Fruit fly (Drosophila melanogaster) whole organism, embryonic: Measurements from ENCODE around the gene Pcif1.

ENCODE experiments used
- Abd-B ChIP-seq: fragments of 200-800 bp; sonication (Bioruptor generic); optimal IDR thresholded peaks from 2 replicates; lab custom pipeline; 2018; ENCODE audit warnings: missing biosample characterization, mild to moderate bottlenecking, missing genetic modification characterization, moderate library complexity
- BtbVII ChIP-seq: fragments of 200-800 bp; sonication (Bioruptor generic); optimal IDR thresholded peaks from 3 replicates; lab custom pipeline; 2017; ENCODE audit warnings: missing biosample characterization, mild to moderate bottlenecking, missing genetic modification characterization
- CG10267 ChIP-seq: fragments of 200-800 bp; sonication (Bioruptor generic); optimal IDR thresholded peaks from 2 replicates; lab custom pipeline; 2018; ENCODE audit warnings: missing biosample characterization, mild to moderate bottlenecking, missing genetic modification characterization, moderate library complexity
- CG11456 ChIP-seq: fragments of 200-800 bp; sonication (Bioruptor generic); IDR thresholded peaks from 3 replicates; pipeline ENCODE4 v1.3.6; 2022; ENCODE audit warnings: missing biosample characterization, missing genetic modification characterization
- CG12391 ChIP-seq: fragments of 200-800 bp; sonication (Bioruptor generic); optimal IDR thresholded peaks from 3 replicates; lab custom pipeline; 2018; ENCODE audit warnings: missing biosample characterization, mild to moderate bottlenecking, missing genetic modification characterization, moderate library complexity
- CG14710 ChIP-seq: fragments of 200-800 bp; sonication (Bioruptor generic); optimal IDR thresholded peaks from 3 replicates; lab custom pipeline; 2019; ENCODE audit warnings: missing biosample characterization, mild to moderate bottlenecking, missing genetic modification characterization, moderate library complexity
- CG14965 ChIP-seq: fragments of 200-800 bp; sonication (Bioruptor generic); optimal IDR thresholded peaks from 2 replicates; lab custom pipeline; 2016; ENCODE audit warnings: missing biosample characterization, missing genetic modification characterization, borderline replicate concordance
- CG15011 ChIP-seq: fragments of 200-800 bp; sonication (Bioruptor generic); optimal IDR thresholded peaks from 3 replicates; lab custom pipeline; 2018; ENCODE audit warnings: missing biosample characterization, mild to moderate bottlenecking, missing genetic modification characterization
- CG1603 ChIP-seq: fragments of 200-800 bp; sonication (Bioruptor generic); optimal IDR thresholded peaks from 2 replicates; lab custom pipeline; 2019; ENCODE audit warnings: missing biosample characterization, mild to moderate bottlenecking, missing genetic modification characterization, moderate library complexity
- CG17186 ChIP-seq: fragments of 200-800 bp; sonication (Bioruptor generic); optimal IDR thresholded peaks from 3 replicates; lab custom pipeline; 2017; ENCODE audit warnings: missing biosample characterization, missing genetic modification reagents, missing genetic modification characterization
- CG2120 ChIP-seq: fragments of 200-800 bp; sonication (Bioruptor generic); optimal IDR thresholded peaks from 3 replicates; lab custom pipeline; 2016; ENCODE audit warnings: missing biosample characterization, missing genetic modification characterization
- CG34422 ChIP-seq: fragments of 200-800 bp; sonication (Bioruptor generic); IDR thresholded peaks from 3 replicates; pipeline ENCODE4 v1.3.6; 2022; ENCODE audit warnings: missing biosample characterization, missing genetic modification characterization
- CG4328 ChIP-seq: fragments of 200-800 bp; sonication (Bioruptor generic); optimal IDR thresholded peaks from 3 replicates; lab custom pipeline; 2017; ENCODE audit warnings: missing biosample characterization, missing genetic modification reagents, missing genetic modification characterization
- CG4707 ChIP-seq: fragments of 200-800 bp; sonication (Bioruptor generic); optimal IDR thresholded peaks from 2 replicates; lab custom pipeline; 2018; ENCODE audit warnings: missing biosample characterization, mild to moderate bottlenecking, missing genetic modification characterization, moderate library complexity
- CG4730 ChIP-seq: fragments of 200-800 bp; sonication (Bioruptor generic); IDR thresholded peaks from 2 replicates; pipeline ENCODE4 v1.3.6; 2022; ENCODE audit warnings: missing biosample characterization, missing genetic modification characterization
- CG7839 ChIP-seq: fragments of 200-800 bp; sonication (Bioruptor generic); optimal IDR thresholded peaks from 3 replicates; lab custom pipeline; 2018; ENCODE audit warnings: missing biosample characterization, mild to moderate bottlenecking, missing genetic modification characterization, moderate library complexity
- CG8924 ChIP-seq: fragments of 200-800 bp; optimal IDR thresholded peaks from 3 replicates; lab custom pipeline; 2019; ENCODE audit warnings: missing biosample characterization, mild to moderate bottlenecking, missing genetic modification characterization, moderate library complexity
- Chrac-16 ChIP-seq: fragments of 200-800 bp; sonication (Bioruptor generic); optimal IDR thresholded peaks from 3 replicates; lab custom pipeline; 2016; ENCODE audit warnings: missing biosample characterization, missing genetic modification characterization
- D ChIP-seq, 2 experiments: fragments of 200-800 bp in 1 of 2; fragments of >200 bp in 1 of 2; sonication (Bioruptor generic) in 1 of 2; optimal IDR thresholded peaks; 2 replicates in 1 of 2; 3 replicates in 1 of 2; lab custom pipeline; 2017; ENCODE audit warnings: mild to moderate bottlenecking in 1 of 2, missing biosample characterization in 1 of 2, missing genetic modification characterization in 1 of 2, missing genetic modification reagents in 1 of 2
- Dp ChIP-seq: fragments of 200-800 bp; sonication (Bioruptor generic); optimal IDR thresholded peaks from 2 replicates; lab custom pipeline; 2018; ENCODE audit warnings: missing biosample characterization, mild to moderate bottlenecking, missing genetic modification characterization, moderate library complexity
- Ets97D ChIP-seq: fragments of 200-800 bp; sonication (Bioruptor generic); optimal IDR thresholded peaks from 3 replicates; lab custom pipeline; 2016; ENCODE audit warnings: missing biosample characterization, missing genetic modification characterization
- HLHmδ ChIP-seq: fragments of 200-800 bp; sonication (Bioruptor generic); optimal IDR thresholded peaks from 2 replicates; lab custom pipeline; 2018; ENCODE audit warnings: missing biosample characterization, mild to moderate bottlenecking, missing genetic modification characterization, moderate library complexity
- Kr ChIP-seq: fragments of 200-800 bp; sonication (Bioruptor generic); optimal IDR thresholded peaks from 2 replicates; lab custom pipeline; 2017; ENCODE audit warnings: missing biosample characterization, mild to moderate bottlenecking, missing genetic modification characterization
- MESR4 ChIP-seq: fragments of 200-800 bp; sonication (Bioruptor generic); optimal IDR thresholded peaks from 2 replicates; lab custom pipeline; 2018; ENCODE audit warnings: missing biosample characterization, mild to moderate bottlenecking, missing genetic modification characterization, moderate library complexity
- Med ChIP-seq: fragments of 200-800 bp; sonication (Bioruptor generic); peaks from one replicate; lab custom pipeline; 2016; ENCODE audit warnings: missing biosample characterization, missing genetic modification characterization, mild to moderate bottlenecking, inconsistent platforms, moderate library complexity
- NC2α ChIP-seq: fragments of 200-800 bp; sonication (Bioruptor generic); optimal IDR thresholded peaks from 2 replicates; lab custom pipeline; 2016; ENCODE audit warnings: missing biosample characterization, missing genetic modification characterization
- Neu2 ChIP-seq: fragments of 200-800 bp; sonication (Bioruptor generic); optimal IDR thresholded peaks from 3 replicates; lab custom pipeline; 2016; ENCODE audit warnings: missing biosample characterization, missing genetic modification characterization, borderline replicate concordance
- Nf-YB ChIP-seq: fragments of 200-800 bp; sonication (Bioruptor generic); optimal IDR thresholded peaks from 3 replicates; lab custom pipeline; 2019; ENCODE audit warnings: missing biosample characterization, mild to moderate bottlenecking, missing genetic modification characterization, moderate library complexity
- Sox102F ChIP-seq: fragments of 200-800 bp; sonication (Bioruptor generic); optimal IDR thresholded peaks from 2 replicates; lab custom pipeline; 2018; ENCODE audit warnings: missing biosample characterization, mild to moderate bottlenecking, missing genetic modification characterization, moderate library complexity
- Stat92E ChIP-seq, 3 experiments: fragments of >200 bp in 2 of 3; fragments of 200-800 bp in 1 of 3; sonication (Bioruptor generic) in 1 of 3; optimal IDR thresholded peaks; 2 replicates each; lab custom pipeline; 2017 to 2019; ENCODE audit warnings: missing biosample characterization in 3 of 3, missing genetic modification characterization in 3 of 3, mild to moderate bottlenecking in 1 of 3, moderate library complexity in 1 of 3
- cas ChIP-seq: fragments of 200-800 bp; sonication (Bioruptor generic); IDR thresholded peaks from 2 replicates; pipeline ENCODE4 v1.3.6; 2022; ENCODE audit warnings: missing biosample characterization, missing genetic modification characterization
- crp ChIP-seq, 2 experiments: fragments of 200-800 bp; sonication (Bioruptor generic); optimal IDR thresholded peaks; 2 replicates in 1 of 2; 3 replicates in 1 of 2; lab custom pipeline; 2017; ENCODE audit warnings: missing biosample characterization in 2 of 2, missing genetic modification characterization in 2 of 2, mild to moderate bottlenecking in 1 of 2, moderate library complexity in 1 of 2
- fru ChIP-seq: fragments of >200 bp; optimal IDR thresholded peaks from 2 replicates; lab custom pipeline; 2017
- hbn ChIP-seq: fragments of 200-800 bp; sonication (Bioruptor generic); IDR thresholded peaks from 2 replicates; pipeline ENCODE4 v1.3.6; 2022; ENCODE audit warnings: missing biosample characterization, missing genetic modification characterization; ENCODE audit not compliant: partially characterized antibody
- jumu ChIP-seq: fragments of 200-800 bp; sonication (Bioruptor generic); optimal IDR thresholded peaks from 3 replicates; lab custom pipeline; 2016; ENCODE audit warnings: missing biosample characterization, missing genetic modification characterization
- lmd ChIP-seq: fragments of 200-800 bp; sonication (Bioruptor generic); IDR thresholded peaks from 2 replicates; pipeline ENCODE4 v1.3.6; 2022; ENCODE audit warnings: missing biosample characterization, missing genetic modification characterization
- mld ChIP-seq: fragments of 200-800 bp; sonication (Bioruptor generic); IDR thresholded peaks from 3 replicates; pipeline ENCODE4 v1.3.6; 2022; ENCODE audit warnings: missing biosample characterization, missing genetic modification characterization; ENCODE audit not compliant: partially characterized antibody
- nerfin-2 ChIP-seq: fragments of 200-800 bp; sonication (Bioruptor generic); IDR thresholded peaks from 2 replicates; pipeline ENCODE4 v1.3.6; 2022; ENCODE audit warnings: missing biosample characterization, missing genetic modification characterization; ENCODE audit not compliant: partially characterized antibody
- oc ChIP-seq: fragments of 200-800 bp; sonication (Bioruptor generic); optimal IDR thresholded peaks from 2 replicates; lab custom pipeline; 2018; ENCODE audit warnings: missing biosample characterization, mild to moderate bottlenecking, missing genetic modification characterization, moderate library complexity
- pita ChIP-seq: fragments of 200-800 bp; sonication (Bioruptor generic); optimal IDR thresholded peaks from 2 replicates; lab custom pipeline; 2017; ENCODE audit warnings: missing biosample characterization, mild to moderate bottlenecking, missing genetic modification characterization
- prd ChIP-seq, 3 experiments: fragments of >200 bp in 2 of 3; fragments of 200-800 bp in 1 of 3; sonication (Bioruptor generic) in 1 of 3; optimal IDR thresholded peaks in 2 of 3; IDR thresholded peaks in 1 of 3; 2 replicates in 2 of 3; 3 replicates in 1 of 3; pipeline versions ENCODE4 v1.3.6 to Lab custom; 2017 to 2022; ENCODE audit warnings: missing biosample characterization in 1 of 3, missing genetic modification characterization in 1 of 3
- sug ChIP-seq: fragments of 200-800 bp; optimal IDR thresholded peaks from 2 replicates; lab custom pipeline; 2019; ENCODE audit warnings: missing biosample characterization, mild to moderate bottlenecking, missing genetic modification characterization, moderate library complexity
- trem ChIP-seq: fragments of 200-800 bp; optimal IDR thresholded peaks from 3 replicates; lab custom pipeline; 2019; ENCODE audit warnings: missing biosample characterization, mild to moderate bottlenecking, missing genetic modification characterization, moderate library complexity
- zen ChIP-seq: fragments of 200-800 bp; sonication (Bioruptor generic); optimal IDR thresholded peaks from 3 replicates; lab custom pipeline; 2018; ENCODE audit warnings: missing biosample characterization, mild to moderate bottlenecking, missing genetic modification characterization, moderate library complexity
- zfh1 ChIP-seq: fragments of 200-800 bp; sonication (Bioruptor generic); IDR thresholded peaks from 3 replicates; pipeline ENCODE4 v1.3.6; 2022; ENCODE audit warnings: missing biosample characterization, missing genetic modification characterization

Gene Pcif1

dm6 chr3L:20771001-20771890 is 14.8 kb downstream of the Pcif1 start, which contains the start of the genes CG4042 and Pitslre (continued):
- TF ChIP-seq CG4730 (GFP tag; lab: Robert Waterston, UW): 0 out of 2 replicates have a peak, but pooled peaks have one; percentile 6
- no peak for TF ChIP-seq pita
- TF ChIP-seq CG17186 (GFP tag; lab: Kevin White, UChicago): peak; percentile 15
- no peak for TF ChIP-seq Neu2 (GFP tag; lab: Kevin White, UChicago)
- peak; percentile 97 for TF ChIP-seq MESR4 (GFP tag; lab: Kevin White, UChicago)
- 0 out of 2 replicates have a peak, but pooled peaks have one; percentile 17 for TF ChIP-seq lmd (GFP tag; lab: Robert Waterston, UW)
- peak; percentile 8 for TF ChIP-seq Sox102F
- peak; percentile 0 for TF ChIP-seq BtbVII
- TF ChIP-seq prd (optimal IDR thresholded peaks at IDR 0.05; lab: Kevin White, UChicago): no peak
- TF ChIP-seq prd (GFP tag; IDR thresholded peaks at IDR 0.05; lab: Robert Waterston, UW): no peak
- TF ChIP-seq CG15011: no peak
- TF ChIP-seq jumu (GFP tag; lab: Kevin White, UChicago): no peak
- no peak; the same call in 2 of the 3 replicates for TF ChIP-seq mld (GFP tag; lab: Robert Waterston, UW)
- no peak for TF ChIP-seq Stat92E (GFP tag; optimal IDR thresholded peaks at IDR 0.05; lab: Kevin White, UChicago)
- peak; percentile 30 for TF ChIP-seq CG7839
- TF ChIP-seq nerfin-2 (GFP tag; lab: Robert Waterston, UW): no peak
- TF ChIP-seq Ets97D (GFP tag; lab: Kevin White, UChicago): peak; percentile 48

DNA sequence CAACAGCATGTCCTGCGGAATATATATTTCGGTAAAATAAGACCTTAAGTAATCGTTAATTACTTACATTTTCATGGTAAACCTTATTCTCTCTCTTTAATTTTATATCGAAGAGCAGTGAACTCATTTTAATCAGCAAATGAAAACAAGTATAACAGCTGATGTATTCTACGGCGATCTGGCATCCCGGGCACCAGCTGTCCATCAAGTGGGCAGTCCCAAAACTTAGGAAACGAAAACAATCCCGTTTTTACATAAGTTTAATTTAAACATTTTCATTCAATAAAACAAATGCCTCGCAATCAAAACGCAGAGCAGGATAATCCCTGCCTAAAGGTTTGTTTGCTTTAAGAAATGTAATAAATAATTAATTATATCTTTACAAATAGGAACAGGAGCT is 16.6 kb downstream of the Pcif1 start, which contains the start of the genes CG4074 and CG4186:
Gene CG4074, minus strand, starts transcription at position 151 of the 400 bp plus-strand sequence.
Gene CG4186, plus strand, starts transcription at position 237 of the 400 bp plus-strand sequence.
- TF ChIP-seq CG1603 (tag; lab: Kevin White, UChicago) (peak; percentile 62), Abd-B (GFP tag; lab: Kevin White, UChicago) (no peak), Kr (GFP tag; lab: Kevin White, UChicago) (no peak), zen (tag; lab: Kevin White, UChicago) (peak; percentile 17), Nf-YB (GFP tag; lab: Kevin White, UChicago) (peak; percentile 52), sug (tag; lab: Kevin White, UChicago) (peak; percentile 21), crp (GFP tag; optimal IDR thresholded peaks at IDR 0.05; lab: Kevin White, UChicago) (peak; percentile 94 to 99), CG2120 (GFP tag; lab: Kevin White, UChicago) (no peak), Dp (GFP tag; lab: Kevin White, UChicago) (peak; percentile 28), CG8924 (peak; percentile 4), hbn (GFP tag; lab: Robert Waterston, UW) (peak; percentile 45; the same call in 1 of the 2 replicates), Chrac-16 (no peak), trem (peak; percentile 99), CG4328 (no peak), CG34422 (GFP tag; lab: Robert Waterston, UW) (peak; percentile 25; the same call in 1 of the 3 replicates), fru (lab: Kevin White, UChicago) (no peak), NC2α (GFP tag; lab: Kevin White, UChicago) (no peak), Med (peak; percentile 60), HLHmδ (GFP tag; lab: Kevin White, UChicago) (no peak), CG14710 (peak; percentile 27), CG14965 (GFP tag; lab: Kevin White, UChicago) (no peak), CG11456 (GFP tag; lab: Robert Waterston, UW) (no peak), cas (GFP tag; lab: Robert Waterston, UW) (no peak), D (optimal IDR thresholded peaks at IDR 0.05; lab: Kevin White, UChicago) (no peak), D (GFP tag; optimal IDR thresholded peaks at IDR 0.05; lab: Kevin White, UChicago) (no peak), zfh1 (GFP tag; lab: Robert Waterston, UW) (0 out of 3 replicates have a peak, but pooled peaks have one; percentile 4), oc (tag; lab: Kevin White, UChicago) (no peak), CG10267 (tag; lab: Kevin White, UChicago) (peak; percentile 30), CG4707 (GFP tag; lab: Kevin White, UChicago) (no peak), CG12391 (tag; lab: Kevin White, UChicago) (peak; percentile 9)
